Worm (Caenorhabditis elegans): ENCODE data around the gene K11H12.1.

The K11H12.1 gene

DNA sequence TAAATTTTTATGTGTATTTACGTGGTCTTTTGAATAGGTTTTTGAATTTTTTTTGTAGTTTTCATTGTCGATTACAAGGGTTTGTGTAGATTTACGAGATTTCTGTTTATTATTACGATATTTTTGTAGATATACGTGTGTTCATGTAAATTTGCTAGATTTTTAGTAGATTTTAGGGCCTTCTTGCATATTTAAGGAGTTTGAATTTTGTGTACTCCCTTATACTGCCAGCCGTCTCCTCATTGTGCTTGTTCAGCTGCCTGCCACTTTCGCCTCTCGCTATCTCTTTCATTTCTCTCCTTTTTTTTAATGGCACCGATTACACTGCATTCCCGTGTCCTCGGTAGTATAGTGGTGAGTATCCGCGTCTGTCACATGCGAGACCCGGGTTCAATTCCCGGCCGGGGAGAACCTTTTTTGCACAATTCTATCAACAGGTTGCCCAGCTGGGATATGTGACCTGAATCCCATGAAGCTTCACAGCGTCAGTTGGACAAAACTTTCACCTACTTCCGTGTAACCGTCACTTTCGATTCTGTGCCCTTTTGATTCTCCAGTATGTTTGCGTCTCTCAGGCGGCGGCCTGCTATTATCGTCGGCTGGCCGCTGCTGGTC is 29.6 kb upstream of the K11H12.1 start (continued):
- peak; percentile 65 for TF ChIP-seq jun-1 (tag; optimal IDR thresholded peaks at IDR 0.05)
- TF ChIP-seq ceh-16 (tag; optimal IDR thresholded peaks at IDR 0.05) = no peak
- TF ChIP-seq nhr-28 (tag; optimal IDR thresholded peaks at IDR 0.05) = no peak
- no peak for TF ChIP-seq R02D3.7 (tag; optimal IDR thresholded peaks at IDR 0.05)
- TF ChIP-seq fkh-10 (GFP tag; optimal IDR thresholded peaks at IDR 0.05) = no peak
- no peak for TF ChIP-seq fkh-2 (tag; optimal IDR thresholded peaks at IDR 0.05)
- TF ChIP-seq skn-1 (tag; optimal IDR thresholded peaks at IDR 0.05) = peak; percentile 43
- TF ChIP-seq ztf-4 (tag; optimal IDR thresholded peaks at IDR 0.05) = no peak
- no peak for TF ChIP-seq fos-1 (tag; optimal IDR thresholded peaks at IDR 0.05)
- TF ChIP-seq ztf-11 (tag; optimal IDR thresholded peaks at IDR 0.05) = no peak
- TF ChIP-seq nhr-12 (tag; optimal IDR thresholded peaks at IDR 0.05) = no peak
- peak; percentile 52 for TF ChIP-seq nhr-25 (tag; optimal IDR thresholded peaks at IDR 0.05)
- TF ChIP-seq ceh-9 (tag; optimal IDR thresholded peaks at IDR 0.05) = no peak
- no peak for TF ChIP-seq nhr-11 (tag; optimal IDR thresholded peaks at IDR 0.05)
- peak; percentile 55 for TF ChIP-seq lsy-12 (tag; optimal IDR thresholded peaks at IDR 0.05)
- TF ChIP-seq hmg-11 (tag; optimal IDR thresholded peaks at IDR 0.05) = peak; percentile 83
- TF ChIP-seq nhr-23 (tag; optimal IDR thresholded peaks at IDR 0.05) = peak; percentile 77

DNA sequence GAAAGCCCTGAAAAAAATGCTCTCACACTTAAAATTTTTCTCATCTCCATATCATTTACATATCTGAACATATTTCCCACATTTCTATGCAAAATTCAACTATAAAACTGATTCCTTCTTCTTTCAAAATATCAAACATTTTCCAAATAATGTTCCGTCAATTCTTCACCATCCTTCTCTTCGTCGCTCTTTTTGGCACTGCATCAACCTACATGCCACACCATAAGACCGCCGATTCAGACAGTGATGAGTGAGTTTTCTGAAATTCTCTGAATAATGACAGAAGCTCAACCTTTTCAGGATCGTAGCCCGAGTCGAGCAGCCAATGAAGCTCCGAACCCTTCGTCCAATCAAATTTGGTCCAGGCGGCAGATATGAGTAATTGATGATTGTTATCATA is 23.1 kb upstream of the K11H12.1 start, which contains the start of gene K11H12.5:
TSS of gene K11H12.5 (plus strand) at position 301 of the 400 bp plus-strand sequence.
- TF ChIP-seq mdl-1 (tag; optimal IDR thresholded peaks at IDR 0.05) (no peak), ceh-9 (tag; optimal IDR thresholded peaks at IDR 0.05) (no peak), nhr-77 (tag; optimal IDR thresholded peaks at IDR 0.05) (no peak), nhr-28 (tag; optimal IDR thresholded peaks at IDR 0.05) (no peak), ama-1 (optimal IDR thresholded peaks at IDR 0.05) (no peak), lin-15B (tag; optimal IDR thresholded peaks at IDR 0.05) (no peak), pqm-1 (tag; optimal IDR thresholded peaks at IDR 0.05) (no peak), ceh-28 (tag; optimal IDR thresholded peaks at IDR 0.05) (no peak), fkh-2 (tag; optimal IDR thresholded peaks at IDR 0.05) (no peak), ceh-16 (tag; optimal IDR thresholded peaks at IDR 0.05) (no peak), nhr-23 (tag; optimal IDR thresholded peaks at IDR 0.05) (no peak), ztf-11 (tag; optimal IDR thresholded peaks at IDR 0.05) (no peak), mml-1 (tag; optimal IDR thresholded peaks at IDR 0.05) (no peak), nfya-1 (tag; optimal IDR thresholded peaks at IDR 0.05; ENCODE audit: insufficient read depth) (no peak), egl-27 (tag; optimal IDR thresholded peaks at IDR 0.05) (no peak), R02D3.7 (tag; optimal IDR thresholded peaks at IDR 0.05) (no peak), elt-3 (tag; optimal IDR thresholded peaks at IDR 0.05) (no peak), nhr-12 (tag; optimal IDR thresholded peaks at IDR 0.05) (no peak), ztf-4 (tag; optimal IDR thresholded peaks at IDR 0.05) (no peak)

DNA sequence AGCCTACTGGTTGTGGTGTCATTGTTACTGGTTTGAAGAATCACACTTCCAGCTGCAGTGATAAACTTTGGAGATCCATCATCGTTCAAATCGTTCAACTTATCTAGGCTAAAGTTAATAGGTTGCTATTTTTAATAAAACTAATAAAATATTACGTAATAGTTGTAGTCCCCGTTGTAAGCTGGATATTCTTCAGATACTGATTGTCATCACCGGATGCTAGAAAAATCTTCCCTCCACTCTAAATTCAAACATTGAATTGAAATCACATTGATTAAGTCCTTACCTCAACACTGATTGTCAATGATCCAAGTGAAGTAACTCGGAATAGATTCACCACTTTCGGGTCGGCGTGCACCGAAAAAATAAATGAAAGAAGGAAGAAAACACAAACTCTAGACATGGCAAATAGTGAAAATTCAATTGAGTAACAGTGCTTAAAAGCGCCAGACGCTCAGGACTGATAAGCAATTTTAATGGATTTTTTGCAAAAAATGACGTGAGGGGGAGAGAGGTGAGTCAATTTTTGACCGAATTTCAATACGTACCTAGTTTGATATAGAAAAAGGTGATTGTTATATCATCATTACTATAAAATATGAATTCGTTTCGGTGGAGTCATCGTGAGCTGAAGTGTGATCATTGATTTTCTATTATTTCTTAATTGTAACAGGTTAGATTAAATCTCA is 22.4 kb upstream of the K11H12.1 start, which contains the start of the genes K11H12.4 and K11H12.10:
TSS of gene K11H12.4 (minus strand) at position 413 of the 689 bp plus-strand sequence.
TSS of gene K11H12.10 (plus strand) at position 605 of the 689 bp plus-strand sequence.
- TF ChIP-seq fkh-10 (GFP tag; optimal IDR thresholded peaks at IDR 0.05) (no peak), lin-39 (tag; optimal IDR thresholded peaks at IDR 0.05) (no peak), nhr-11 (tag; optimal IDR thresholded peaks at IDR 0.05) (no peak), pqm-1 (tag; optimal IDR thresholded peaks at IDR 0.05) (peak; percentile 83), elt-2 (tag; optimal IDR thresholded peaks at IDR 0.05) (peak; percentile 46), nfya-1 (tag; optimal IDR thresholded peaks at IDR 0.05; ENCODE audit: insufficient read depth) (no peak), nhr-67 (tag; optimal IDR thresholded peaks at IDR 0.05) (no peak), snpc-4 (tag; optimal IDR thresholded peaks at IDR 0.05) (no peak)

DNA sequence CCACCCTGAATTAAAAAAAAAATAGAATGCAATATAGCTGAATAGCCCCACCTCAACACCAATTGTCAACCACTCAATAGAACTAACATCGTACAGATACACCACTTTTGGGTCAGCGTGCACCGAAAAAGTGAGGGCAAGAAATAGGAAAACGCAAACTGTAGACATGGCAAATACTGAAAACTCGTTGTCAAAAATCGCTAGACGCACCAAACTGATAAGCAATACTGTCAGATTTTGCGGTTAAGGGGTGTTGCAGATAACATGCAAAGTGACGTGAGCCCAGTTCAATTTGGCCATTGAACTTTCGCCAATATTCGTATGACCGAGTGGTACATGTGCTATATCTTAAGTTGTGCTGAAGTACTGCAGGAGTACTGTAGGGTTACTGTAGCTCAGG is 20.1 kb upstream of the K11H12.1 start, which contains the start of gene K11H12.3:
TSS of gene K11H12.3 (minus strand) at position 168 of the 400 bp plus-strand sequence.
- TF ChIP-seq hmg-11 (tag; optimal IDR thresholded peaks at IDR 0.05) (no peak), elt-2 (tag; optimal IDR thresholded peaks at IDR 0.05) (peak; percentile 47), ceh-28 (tag; optimal IDR thresholded peaks at IDR 0.05) (no peak), ceh-9 (tag; optimal IDR thresholded peaks at IDR 0.05) (no peak), pqm-1 (tag; optimal IDR thresholded peaks at IDR 0.05) (peak; percentile 26), pha-4 (tag; optimal IDR thresholded peaks at IDR 0.05) (no peak), snpc-4 (tag; optimal IDR thresholded peaks at IDR 0.05) (no peak), R02D3.7 (tag; optimal IDR thresholded peaks at IDR 0.05) (no peak)

DNA sequence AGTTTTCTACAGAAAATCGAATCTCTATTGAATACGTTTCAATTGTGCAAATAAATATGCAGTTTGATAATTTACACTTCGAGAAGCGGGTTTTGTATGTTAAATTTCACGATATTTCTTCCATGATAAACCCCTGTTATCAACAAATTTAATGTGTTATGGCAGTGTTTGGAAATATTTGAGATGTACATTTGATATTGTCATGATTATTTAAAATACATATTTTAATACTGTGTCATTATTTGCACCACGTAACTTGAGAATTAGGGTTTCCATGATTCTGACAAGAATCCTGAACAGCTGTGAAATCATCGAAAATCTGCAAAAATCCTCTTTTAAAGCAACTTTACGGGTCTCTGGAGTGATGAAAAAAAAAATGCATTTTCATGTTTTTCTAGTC is 17.2 kb upstream of the K11H12.1 start, which contains the start of gene K11H12.11:
TSS of gene K11H12.11 (minus strand) at position 101 of the 400 bp plus-strand sequence.
- TF ChIP-seq nhr-67 (tag; optimal IDR thresholded peaks at IDR 0.05) = no peak
- TF ChIP-seq unc-62 (GFP tag; optimal IDR thresholded peaks at IDR 0.05) = no peak
- no peak for TF ChIP-seq nhr-12 (tag; optimal IDR thresholded peaks at IDR 0.05)
- no peak for TF ChIP-seq ztf-4 (tag; optimal IDR thresholded peaks at IDR 0.05)
- TF ChIP-seq nhr-23 (tag; optimal IDR thresholded peaks at IDR 0.05) = no peak
- TF ChIP-seq zag-1 (tag; optimal IDR thresholded peaks at IDR 0.05) = no peak
- TF ChIP-seq ztf-11 (tag; optimal IDR thresholded peaks at IDR 0.05) = no peak
- TF ChIP-seq eor-1 (tag; optimal IDR thresholded peaks at IDR 0.05) = no peak
- no peak for TF ChIP-seq ceh-9 (tag; optimal IDR thresholded peaks at IDR 0.05)
- no peak for TF ChIP-seq daf-12 (tag; optimal IDR thresholded peaks at IDR 0.05)
- TF ChIP-seq nhr-77 (tag; optimal IDR thresholded peaks at IDR 0.05) = no peak
- TF ChIP-seq sea-2 (GFP tag; optimal IDR thresholded peaks at IDR 0.05) = no peak
- no peak for TF ChIP-seq elt-3 (tag; optimal IDR thresholded peaks at IDR 0.05)
- TF ChIP-seq lsy-12 (tag; optimal IDR thresholded peaks at IDR 0.05) = no peak
- TF ChIP-seq snpc-4 (tag; optimal IDR thresholded peaks at IDR 0.05) = no peak
- TF ChIP-seq nhr-43 (tag; optimal IDR thresholded peaks at IDR 0.05; ENCODE audit: poor library complexity, severe bottlenecking) = no peak
- TF ChIP-seq pqm-1 (tag; optimal IDR thresholded peaks at IDR 0.05) = no peak
